Fruit fly (Drosophila melanogaster): Measurements from ENCODE around the gene Rbp1-like.

DNA sequence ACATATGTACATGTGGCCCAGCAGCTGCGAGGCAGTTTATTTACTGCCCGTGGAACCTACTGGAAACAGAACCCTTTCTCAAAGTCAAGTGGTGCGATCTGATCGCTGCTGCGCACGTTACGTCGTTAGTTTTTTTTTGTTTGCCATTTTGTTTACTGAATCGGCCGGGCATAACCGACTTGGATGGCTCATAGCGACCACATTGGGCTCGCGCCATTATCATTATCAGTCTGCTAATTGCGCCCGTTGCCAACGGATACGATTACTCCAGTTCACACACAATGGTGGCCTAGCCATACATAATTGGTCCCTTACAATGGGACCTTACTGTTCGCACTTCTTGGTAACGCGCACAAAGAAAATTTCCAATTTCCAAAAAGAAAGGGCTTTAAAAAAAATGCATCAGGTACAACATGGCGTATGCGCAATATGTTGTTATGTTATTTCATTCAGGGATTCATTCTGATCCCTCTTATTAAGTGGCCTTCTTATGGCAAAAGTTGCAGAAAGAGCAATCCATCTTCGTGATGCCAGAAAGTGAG lies 51.9 kb downstream of the Rbp1-like start:
- TF ChIP-seq CG8478 (optimal IDR thresholded peaks at IDR 0.05) (no peak), CTCF (optimal IDR thresholded peaks at IDR 0.05) (no peak)
